Worm (Caenorhabditis elegans): Measurements from ENCODE around the gene mec-14.

The mec-14 gene

ce11 chrIII:7207903-7208497 lies 15.2 kb upstream of the mec-14 start, which contains the start of gene rpl-6 (continued):
- TF ChIP-seq ceh-44 (GFP tag; IDR thresholded peaks at IDR 0.05), result 0 out of 2 replicates have a peak, but pooled peaks have one; percentile 32
- TF ChIP-seq ztf-11 (tag; optimal IDR thresholded peaks at IDR 0.05), result no peak
- no peak for TF ChIP-seq zag-1 (tag; optimal IDR thresholded peaks at IDR 0.05)
- TF ChIP-seq F44E2.7 (GFP tag; IDR thresholded peaks at IDR 0.05), result no peak
- no peak for TF ChIP-seq nhr-237 (tag; optimal IDR thresholded peaks at IDR 0.05)
- no peak for TF ChIP-seq tag-97 (GFP tag; IDR thresholded peaks at IDR 0.05)
- TF ChIP-seq nhr-11 (tag; optimal IDR thresholded peaks at IDR 0.05), result peak; percentile 87
- TF ChIP-seq pha-4 (GFP tag; IDR thresholded peaks at IDR 0.05), result peak; percentile 24; the same call in 1 of the 2 replicates
- peak; percentile 86 for TF ChIP-seq pha-4 (tag; optimal IDR thresholded peaks at IDR 0.05)
- TF ChIP-seq Y5F2A.4 (GFP tag; optimal IDR thresholded peaks at IDR 0.05), result no peak
- no peak for TF ChIP-seq php-3 (GFP tag; IDR thresholded peaks at IDR 0.05)
- TF ChIP-seq ama-1 (optimal IDR thresholded peaks at IDR 0.05), result peak; percentile 33
- no peak for TF ChIP-seq ceh-32 (tag; optimal IDR thresholded peaks at IDR 0.05; ENCODE audit: poor library complexity)
- no peak for TF ChIP-seq nhr-42 (GFP tag; IDR thresholded peaks at IDR 0.05)
- TF ChIP-seq nhr-102 (tag; optimal IDR thresholded peaks at IDR 0.05), result peak; percentile 82
- no peak for TF ChIP-seq ZK337.2 (GFP tag; IDR thresholded peaks at IDR 0.05)
- no peak for TF ChIP-seq snpc-1.2 (GFP tag; IDR thresholded peaks at IDR 0.05)
- TF ChIP-seq hif-1 (tag; optimal IDR thresholded peaks at IDR 0.05), result peak in 1 of 2 experiments; percentile 82
- TF ChIP-seq lin-29 (GFP tag; IDR thresholded peaks at IDR 0.05), result no peak
- peak; percentile 66; the same call in 1 of the 2 replicates for TF ChIP-seq zfp-3 (GFP tag; conservative IDR thresholded peaks at IDR 0.05)
- TF ChIP-seq lin-39 (tag; optimal IDR thresholded peaks at IDR 0.05), result no peak
- TF ChIP-seq fos-1 (tag; optimal IDR thresholded peaks at IDR 0.05), result no peak
- peak in 1 of 2 experiments; percentile 26 for TF ChIP-seq mdl-1 (tag; optimal IDR thresholded peaks at IDR 0.05)
- TF ChIP-seq arid-1 (GFP tag; conservative IDR thresholded peaks at IDR 0.05), result peak; percentile 80
- TF ChIP-seq nhr-10 (tag; optimal IDR thresholded peaks at IDR 0.05), result no peak
- no peak for TF ChIP-seq lin-15B (tag; optimal IDR thresholded peaks at IDR 0.05)
- no peak for TF ChIP-seq cey-2 (tag; optimal IDR thresholded peaks at IDR 0.05; ENCODE audit: borderline replicate concordance, insufficient read depth)
- TF ChIP-seq zip-11 (GFP tag; IDR thresholded peaks at IDR 0.05), result no peak
- no peak for TF ChIP-seq lin-1 (GFP tag; IDR thresholded peaks at IDR 0.05)
- TF ChIP-seq mes-2 (tag; optimal IDR thresholded peaks at IDR 0.05; ENCODE audit: poor library complexity, severe bottlenecking), result peak; percentile 91
- TF ChIP-seq lsy-2 (tag; optimal IDR thresholded peaks at IDR 0.05), result peak; percentile 98 to 100
- TF ChIP-seq lin-38 (GFP tag; IDR thresholded peaks at IDR 0.05), result peak; percentile 82
- TF ChIP-seq mxl-3 (GFP tag; optimal IDR thresholded peaks at IDR 0.05), result peak; percentile 31
- TF ChIP-seq dmd-8 (GFP tag; IDR thresholded peaks at IDR 0.05), result no peak
- TF ChIP-seq gei-8 (GFP tag; optimal IDR thresholded peaks at IDR 0.05), result peak; percentile 17
- TF ChIP-seq dmd-9 (GFP tag; IDR thresholded peaks at IDR 0.05), result peak; percentile 85
- TF ChIP-seq hmg-1.1 (GFP tag; IDR thresholded peaks at IDR 0.05), result peak; percentile 78
- TF ChIP-seq tra-1 (GFP tag; IDR thresholded peaks at IDR 0.05), result peak; percentile 20; the same call in 1 of the 2 replicates
- TF ChIP-seq unc-130 (GFP tag; optimal IDR thresholded peaks at IDR 0.05), result peak; percentile 41
- TF ChIP-seq nhr-25 (tag; optimal IDR thresholded peaks at IDR 0.05; ENCODE audit: borderline replicate concordance, insufficient read depth), result peak; percentile 62
- TF ChIP-seq dmd-6 (GFP tag; IDR thresholded peaks at IDR 0.05), result peak; percentile 60
- no peak for TF ChIP-seq ceh-28 (tag; optimal IDR thresholded peaks at IDR 0.05)
- TF ChIP-seq zip-2 (tag; optimal IDR thresholded peaks at IDR 0.05), result peak; percentile 38
- no peak for TF ChIP-seq skn-1 (tag; optimal IDR thresholded peaks at IDR 0.05)
- TF ChIP-seq Y75B8A.6 (GFP tag; IDR thresholded peaks at IDR 0.05), result no peak
- peak; percentile 24 for TF ChIP-seq nhr-48 (tag; optimal IDR thresholded peaks at IDR 0.05)
- TF ChIP-seq dpl-1 (GFP tag; optimal IDR thresholded peaks at IDR 0.05), result peak; percentile 88
- TF ChIP-seq spr-1 (tag; optimal IDR thresholded peaks at IDR 0.05), result peak; percentile 56
- TF ChIP-seq lir-3 (tag; optimal IDR thresholded peaks at IDR 0.05), result no peak
- peak; percentile 77 for TF ChIP-seq fkh-10 (GFP tag; optimal IDR thresholded peaks at IDR 0.05)

All from whole organism, L4 larva.